Worm (Caenorhabditis elegans) whole organism, mixed stage, embryonic: ENCODE data around the gene act-5.

Source experiments
- M03D4.4 ChIP-seq: sonication (generic microtip); optimal IDR thresholded peaks from 2 replicates; lab custom pipeline; 2017; ENCODE audit warnings: mild to moderate bottlenecking, missing genetic modification characterization, missing compliant biosample characterization
- bed-3 ChIP-seq: fragments of 200-800 bp; sonication (Bioruptor generic); optimal IDR thresholded peaks from 3 replicates; lab custom pipeline; 2018; ENCODE audit warnings: mild to moderate bottlenecking, missing genetic modification characterization, moderate library complexity, missing compliant biosample characterization
- blmp-1 ChIP-seq: fragments of 150-350 bp; optimal IDR thresholded peaks from 2 replicates; lab custom pipeline; 2014; ENCODE audit warnings: missing biosample characterization, missing genetic modification characterization
- ceh-39 ChIP-seq: fragments of 150-350 bp; optimal IDR thresholded peaks from 2 replicates; lab custom pipeline; 2014; ENCODE audit warnings: missing biosample characterization, missing genetic modification characterization
- ceh-43 ChIP-seq: fragments of 200-800 bp; sonication (Bioruptor generic); optimal IDR thresholded peaks from 2 replicates; lab custom pipeline; 2018; ENCODE audit warnings: mild to moderate bottlenecking, missing genetic modification characterization, moderate library complexity, missing compliant biosample characterization
- ceh-83 ChIP-seq: fragments of 200-800 bp; sonication (Bioruptor generic); optimal IDR thresholded peaks from 2 replicates; lab custom pipeline; 2018; ENCODE audit warnings: mild to moderate bottlenecking, missing genetic modification characterization, missing compliant biosample characterization
- ces-1 ChIP-seq: fragments of 150-350 bp; optimal IDR thresholded peaks from 2 replicates; lab custom pipeline; 2014; ENCODE audit warnings: missing biosample characterization, missing genetic modification reagents, missing genetic modification characterization
- cnd-1 ChIP-seq: fragments of 200-800 bp; sonication (Bioruptor generic); optimal IDR thresholded peaks from 2 replicates; lab custom pipeline; 2018; ENCODE audit warnings: mild to moderate bottlenecking, missing genetic modification characterization, missing compliant biosample characterization
- elt-1 ChIP-seq: sonication (generic microtip); optimal IDR thresholded peaks from 2 replicates; lab custom pipeline; 2017; ENCODE audit warnings: missing genetic modification characterization, mild to moderate bottlenecking, missing compliant biosample characterization, antibody characterized with exemption, moderate library complexity, borderline replicate concordance; ENCODE audit not compliant: insufficient read depth
- elt-3 ChIP-seq: fragments of 150-350 bp; optimal IDR thresholded peaks from 2 replicates; lab custom pipeline; 2014; ENCODE audit warnings: missing biosample characterization, missing genetic modification characterization
- flh-1 ChIP-seq: fragments of 200-800 bp; sonication (Bioruptor generic); optimal IDR thresholded peaks from 2 replicates; lab custom pipeline; 2018; ENCODE audit warnings: mild to moderate bottlenecking, missing genetic modification characterization, moderate library complexity, missing compliant biosample characterization
- ham-2 ChIP-seq: fragments of 200-800 bp; sonication (Bioruptor generic); optimal IDR thresholded peaks from 2 replicates; lab custom pipeline; 2018; ENCODE audit warnings: mild to moderate bottlenecking, missing genetic modification characterization, missing compliant biosample characterization
- hlh-1 ChIP-seq: fragments of 150-350 bp; optimal IDR thresholded peaks from 2 replicates; lab custom pipeline; 2014; ENCODE audit warnings: missing biosample characterization, missing genetic modification reagents, missing genetic modification characterization
- lin-32 ChIP-seq: fragments of 200-800 bp; sonication (Bioruptor generic); optimal IDR thresholded peaks from 2 replicates; lab custom pipeline; 2018; ENCODE audit warnings: mild to moderate bottlenecking, missing genetic modification characterization, missing compliant biosample characterization
- mab-5 ChIP-seq: fragments of 150-350 bp; optimal IDR thresholded peaks from 2 replicates; lab custom pipeline; 2014; ENCODE audit warnings: missing biosample characterization, missing genetic modification characterization
- mep-1 ChIP-seq: fragments of 150-350 bp; optimal IDR thresholded peaks from 2 replicates; lab custom pipeline; 2017; ENCODE audit warnings: missing biosample characterization, missing genetic modification reagents, missing genetic modification characterization, inconsistent platforms
- mls-2 ChIP-seq: sonication (generic microtip); optimal IDR thresholded peaks from 2 replicates; lab custom pipeline; 2016; ENCODE audit warnings: mild to moderate bottlenecking, missing genetic modification characterization, moderate library complexity, missing compliant biosample characterization
- nhr-12 ChIP-seq: fragments of 150-350 bp; optimal IDR thresholded peaks from 2 replicates; lab custom pipeline; 2014; ENCODE audit warnings: missing biosample characterization, missing genetic modification characterization
- nhr-2 ChIP-seq: fragments of 150-350 bp; optimal IDR thresholded peaks from 2 replicates; lab custom pipeline; 2014; ENCODE audit warnings: missing biosample characterization, missing genetic modification characterization
- nhr-237 ChIP-seq: fragments of 150-350 bp; optimal IDR thresholded peaks from 2 replicates; lab custom pipeline; 2014; ENCODE audit warnings: missing biosample characterization, missing genetic modification characterization
- nhr-28 ChIP-seq: fragments of 150-350 bp; optimal IDR thresholded peaks from 2 replicates; lab custom pipeline; 2014; ENCODE audit warnings: missing biosample characterization, missing genetic modification characterization
- nhr-76 ChIP-seq: sonication (generic microtip); optimal IDR thresholded peaks from 2 replicates; lab custom pipeline; 2017; ENCODE audit warnings: missing biosample characterization, missing genetic modification characterization
- pha-4 ChIP-seq: fragments of 150-350 bp; optimal IDR thresholded peaks from 2 replicates; lab custom pipeline; 2018; ENCODE audit warnings: missing biosample characterization, missing genetic modification reagents, missing genetic modification characterization
- sem-2 ChIP-seq: fragments of 200-800 bp; sonication (Bioruptor generic); optimal IDR thresholded peaks from 2 replicates; lab custom pipeline; 2018; ENCODE audit warnings: mild to moderate bottlenecking, missing genetic modification characterization, missing compliant biosample characterization
- sptf-1 ChIP-seq: sonication (generic microtip); optimal IDR thresholded peaks from 2 replicates; lab custom pipeline; 2017; ENCODE audit warnings: mild to moderate bottlenecking, missing genetic modification characterization, moderate library complexity, missing compliant biosample characterization
- tbx-8 ChIP-seq: fragments of 200-800 bp; sonication (Bioruptor generic); optimal IDR thresholded peaks from 2 replicates; lab custom pipeline; 2018; ENCODE audit warnings: mild to moderate bottlenecking, missing genetic modification characterization, moderate library complexity, missing compliant biosample characterization
- unc-120 ChIP-seq: sonication (generic microtip); optimal IDR thresholded peaks from 2 replicates; lab custom pipeline; 2017; ENCODE audit warnings: missing genetic modification characterization, missing compliant biosample characterization; ENCODE audit not compliant: poor library complexity, severe bottlenecking
- unc-39 ChIP-seq: fragments of 150-350 bp; optimal IDR thresholded peaks from 2 replicates; lab custom pipeline; 2014; ENCODE audit warnings: missing biosample characterization, missing genetic modification characterization
- unc-62 ChIP-seq: fragments of 150-350 bp; optimal IDR thresholded peaks from 2 replicates; lab custom pipeline; 2014; ENCODE audit warnings: missing biosample characterization, missing genetic modification reagents, missing genetic modification characterization
- zip-8 ChIP-seq: fragments of 150-350 bp; optimal IDR thresholded peaks from 2 replicates; lab custom pipeline; 2014; ENCODE audit warnings: missing biosample characterization, missing genetic modification characterization
- ztf-11 ChIP-seq: fragments of 150-350 bp; optimal IDR thresholded peaks from 2 replicates; lab custom pipeline; 2014; ENCODE audit warnings: missing biosample characterization, missing genetic modification characterization

Gene act-5

ce11 chrIII:13606016-13606530 is at the start of gene act-5:
TSS of gene act-5 (minus strand) at chrIII:13606066.
- no peak for TF ChIP-seq ceh-39 (tag; lab: Kevin White, UChicago)
- no peak for TF ChIP-seq blmp-1
- no peak for TF ChIP-seq sptf-1 (tag; lab: Kevin White, UChicago)
- TF ChIP-seq zip-8 (tag; lab: Kevin White, UChicago): no peak
- TF ChIP-seq mls-2: no peak
- no peak for TF ChIP-seq nhr-28
- TF ChIP-seq ceh-43 (GFP tag; lab: Kevin White, UChicago): no peak
- TF ChIP-seq hlh-1: no peak
- TF ChIP-seq nhr-2 (tag; lab: Kevin White, UChicago): no peak
- no peak for TF ChIP-seq mab-5 (tag; lab: Kevin White, UChicago)
- TF ChIP-seq unc-62 (GFP tag; lab: Kevin White, UChicago): no peak
- no peak for TF ChIP-seq nhr-237 (tag; lab: Kevin White, UChicago)

DNA sequence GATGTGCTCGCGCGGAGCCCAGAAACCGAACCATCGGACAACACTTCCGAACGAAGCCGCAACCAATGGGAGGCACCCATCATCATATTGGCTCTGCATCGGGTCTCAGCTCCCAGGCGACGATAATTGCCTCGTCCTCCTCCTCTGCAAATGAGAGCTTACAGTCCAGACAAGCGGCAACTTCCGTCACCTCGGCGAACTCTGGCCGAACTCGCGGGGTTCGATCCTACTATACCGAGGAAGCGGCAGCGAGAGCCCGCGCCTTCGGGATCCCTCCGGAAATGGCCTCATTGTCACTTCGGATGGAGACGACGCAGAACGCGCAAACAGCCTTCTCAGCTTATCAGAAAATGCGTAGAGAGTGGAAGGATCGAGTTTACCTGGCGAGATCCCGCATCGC is 49.1 kb upstream of the act-5 start:
- no peak for TF ChIP-seq sptf-1 (tag; lab: Kevin White, UChicago)
- TF ChIP-seq ceh-83 (GFP tag; lab: Kevin White, UChicago): no peak
- TF ChIP-seq nhr-12 (tag; lab: Kevin White, UChicago): no peak
- no peak for TF ChIP-seq flh-1 (GFP tag; lab: Kevin White, UChicago)
- no peak for TF ChIP-seq hlh-1
- TF ChIP-seq elt-3 (tag; lab: Kevin White, UChicago): no peak
- TF ChIP-seq lin-32 (GFP tag; lab: Kevin White, UChicago): no peak
- peak; percentile 4 for TF ChIP-seq sem-2 (GFP tag; lab: Kevin White, UChicago)
- TF ChIP-seq ham-2 (GFP tag; lab: Kevin White, UChicago): no peak
- TF ChIP-seq, all 35 proteins: peak for 1

DNA sequence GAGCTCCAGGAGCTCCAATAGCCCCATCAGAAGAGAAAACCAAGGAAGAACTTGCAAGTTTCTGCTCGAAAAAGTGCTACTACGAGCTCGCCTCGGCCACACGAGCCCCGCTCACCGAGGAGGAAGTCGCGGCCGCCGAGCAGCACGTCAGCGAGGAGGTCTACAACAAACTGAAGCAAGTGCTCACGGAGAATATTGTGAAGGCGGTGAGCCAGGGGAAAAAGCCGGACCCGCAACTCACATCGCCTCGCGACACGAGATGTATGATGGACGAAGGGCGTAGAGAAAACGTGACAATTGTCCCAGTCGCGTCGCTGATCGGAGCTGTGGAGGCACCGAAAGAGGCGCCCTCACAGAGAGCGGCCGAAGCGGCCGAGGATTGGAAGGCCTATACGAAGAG is 46.8 kb upstream of the act-5 start:
- no peak for TF ChIP-seq mep-1 (tag; lab: Kevin White, UChicago)
- no peak for TF ChIP-seq sem-2 (GFP tag; lab: Kevin White, UChicago)
- no peak for TF ChIP-seq unc-120 (tag; lab: Kevin White, UChicago)
- no peak for TF ChIP-seq ceh-39 (tag; lab: Kevin White, UChicago)
- no peak for TF ChIP-seq cnd-1
- no peak for TF ChIP-seq pha-4 (tag; lab: Kevin White, UChicago)
- no peak for TF ChIP-seq nhr-2 (tag; lab: Kevin White, UChicago)
- no peak for TF ChIP-seq nhr-28
- TF ChIP-seq sptf-1 (tag; lab: Kevin White, UChicago): no peak
- no peak for TF ChIP-seq ceh-83 (GFP tag; lab: Kevin White, UChicago)
- TF ChIP-seq ztf-11: no peak
- no peak for TF ChIP-seq ceh-43 (GFP tag; lab: Kevin White, UChicago)
- TF ChIP-seq tbx-8 (GFP tag; lab: Kevin White, UChicago): no peak
- no peak for TF ChIP-seq ces-1
- TF ChIP-seq zip-8 (tag; lab: Kevin White, UChicago): no peak

- TF ChIP-seq nhr-12 (tag; lab: Kevin White, UChicago): no peak
- TF ChIP-seq unc-39 (tag; lab: Kevin White, UChicago): no peak
- no peak for TF ChIP-seq pha-4 (tag; lab: Kevin White, UChicago)
- TF ChIP-seq ces-1: no peak
- TF ChIP-seq elt-1 (tag; lab: Kevin White, UChicago): no peak
- no peak for TF ChIP-seq hlh-1
- no peak for TF ChIP-seq elt-3 (tag; lab: Kevin White, UChicago)
- TF ChIP-seq nhr-28: no peak
- TF ChIP-seq nhr-237 (tag; lab: Kevin White, UChicago): no peak
- TF ChIP-seq cnd-1: no peak
- TF ChIP-seq ham-2 (GFP tag; lab: Kevin White, UChicago): no peak
- no peak for TF ChIP-seq ceh-83 (GFP tag; lab: Kevin White, UChicago)
- no peak for TF ChIP-seq M03D4.4 (tag; lab: Kevin White, UChicago)
- TF ChIP-seq nhr-2 (tag; lab: Kevin White, UChicago): no peak
- no peak for TF ChIP-seq blmp-1
- no peak for TF ChIP-seq nhr-76 (tag; lab: Kevin White, UChicago)
- TF ChIP-seq unc-62 (GFP tag; lab: Kevin White, UChicago): no peak
Measured at ce11 chrIII:13652010-13652409, 46.1 kb upstream of the act-5 start.

DNA sequence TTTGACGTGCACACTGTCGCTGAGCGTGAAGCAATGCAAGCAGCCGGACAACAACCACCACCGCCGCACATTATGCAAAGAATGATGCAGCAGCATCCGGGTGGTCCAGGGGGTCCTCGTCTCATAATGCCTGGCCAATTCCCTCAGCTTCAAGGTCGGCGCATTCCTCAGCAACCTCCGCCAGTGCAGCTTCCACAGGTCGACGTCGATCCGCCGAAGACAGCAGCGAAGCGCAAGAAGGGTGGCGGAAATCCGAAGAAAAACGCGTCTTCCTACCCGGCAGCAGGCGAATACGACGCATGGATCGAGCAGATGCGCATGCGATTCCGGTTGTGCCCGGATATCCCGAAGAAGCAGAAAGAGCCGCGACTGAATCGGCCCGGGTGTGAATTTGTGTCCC is 45.5 kb upstream of the act-5 start:
- TF ChIP-seq bed-3 (GFP tag; lab: Kevin White, UChicago) (no peak), nhr-76 (tag; lab: Kevin White, UChicago) (no peak), ceh-43 (GFP tag; lab: Kevin White, UChicago) (no peak), lin-32 (GFP tag; lab: Kevin White, UChicago) (peak; percentile 7), blmp-1 (no peak), ham-2 (GFP tag; lab: Kevin White, UChicago) (no peak), unc-62 (GFP tag; lab: Kevin White, UChicago) (no peak), sem-2 (GFP tag; lab: Kevin White, UChicago) (peak; percentile 5), ces-1 (no peak), ztf-11 (no peak), nhr-2 (tag; lab: Kevin White, UChicago) (no peak), nhr-28 (no peak), mab-5 (tag; lab: Kevin White, UChicago) (no peak)
